Fruit fly (Drosophila melanogaster) whole organism, pupa: ENCODE data around the gene CG11696.
"Not testable (repeated sequence)": the region's sequence is repeated elsewhere in the genome, so short reads cannot be mapped to it uniquely, and the experiment has no call there.

Experiments used
- CG10348 ChIP-seq: fragments of 200-800 bp; sonication (Bioruptor generic); IDR thresholded peaks from 2 replicates; pipeline ENCODE4 v1.3.6; 2022; ENCODE audit warnings: missing biosample characterization, missing genetic modification characterization
- CG12605 ChIP-seq: fragments of 200-800 bp; sonication (Bioruptor generic); IDR thresholded peaks from 2 replicates; pipeline ENCODE4 v1.3.6; 2022; ENCODE audit warnings: missing biosample characterization, missing genetic modification characterization
- CG13204 ChIP-seq: fragments of 200-800 bp; sonication (Bioruptor generic); optimal IDR thresholded peaks from 2 replicates; lab custom pipeline; 2018; ENCODE audit warnings: missing biosample characterization, mild to moderate bottlenecking, missing genetic modification characterization, moderate library complexity
- CG14655 ChIP-seq: fragments of 200-800 bp; sonication (Bioruptor generic); optimal IDR thresholded peaks from 3 replicates; lab custom pipeline; 2017; ENCODE audit warnings: mild to moderate bottlenecking, missing biosample characterization, missing genetic modification reagents, missing genetic modification characterization
- CG15710 ChIP-seq: fragments of 200-800 bp; sonication (Bioruptor generic); optimal IDR thresholded peaks from 2 replicates; lab custom pipeline; 2018; ENCODE audit warnings: missing biosample characterization, mild to moderate bottlenecking, missing genetic modification characterization, moderate library complexity
- CG17806 ChIP-seq: fragments of 200-800 bp; sonication (Bioruptor generic); optimal IDR thresholded peaks from 2 replicates; lab custom pipeline; 2018; ENCODE audit warnings: missing biosample characterization, mild to moderate bottlenecking, missing genetic modification characterization, moderate library complexity
- CG32121 ChIP-seq: fragments of 200-800 bp; sonication (Bioruptor generic); IDR thresholded peaks from 2 replicates; pipeline ENCODE4 v1.3.6; 2022; ENCODE audit warnings: missing biosample characterization, missing genetic modification characterization
- CG34367 ChIP-seq: fragments of 200-800 bp; sonication (Bioruptor generic); optimal IDR thresholded peaks from 2 replicates; lab custom pipeline; 2018; ENCODE audit warnings: missing biosample characterization, mild to moderate bottlenecking, missing genetic modification characterization
- CG4496 ChIP-seq: fragments of 200-800 bp; sonication (Bioruptor generic); IDR thresholded peaks from 3 replicates; pipeline ENCODE4 v1.3.6; 2022; ENCODE audit warnings: missing biosample characterization, missing genetic modification characterization
- CG8159 ChIP-seq: fragments of 200-800 bp; sonication (Bioruptor generic); optimal IDR thresholded peaks from 3 replicates; lab custom pipeline; 2018; ENCODE audit warnings: missing biosample characterization, mild to moderate bottlenecking, missing genetic modification characterization, moderate library complexity
- CG8301 ChIP-seq: fragments of 200-800 bp; sonication (Bioruptor generic); optimal IDR thresholded peaks from 2 replicates; lab custom pipeline; 2018; ENCODE audit warnings: missing biosample characterization, mild to moderate bottlenecking, missing genetic modification characterization
- CG9948 ChIP-seq: fragments of 200-800 bp; sonication (Bioruptor generic); optimal IDR thresholded peaks from 2 replicates; lab custom pipeline; 2018; ENCODE audit warnings: missing biosample characterization, mild to moderate bottlenecking, missing genetic modification characterization, moderate library complexity
- D1 ChIP-seq: fragments of 200-800 bp; sonication (Bioruptor generic); optimal IDR thresholded peaks from 2 replicates; lab custom pipeline; 2018; ENCODE audit warnings: missing biosample characterization, mild to moderate bottlenecking, missing genetic modification characterization, moderate library complexity
- EcR ChIP-seq: fragments of 200-800 bp; sonication (Bioruptor generic); optimal IDR thresholded peaks from 3 replicates; lab custom pipeline; 2019; ENCODE audit warnings: missing biosample characterization, missing genetic modification characterization, mild to moderate bottlenecking, moderate library complexity, missing genetic modification reagents
- Ets98B ChIP-seq: fragments of 200-800 bp; sonication (Bioruptor generic); IDR thresholded peaks from 2 replicates; pipeline ENCODE4 v1.3.6; 2022; ENCODE audit warnings: missing biosample characterization, missing genetic modification characterization
- Pif1A ChIP-seq: fragments of 200-800 bp; sonication (Bioruptor generic); optimal IDR thresholded peaks from 3 replicates; lab custom pipeline; 2016; ENCODE audit warnings: missing biosample characterization, missing genetic modification characterization
- Pif1B ChIP-seq: fragments of 200-800 bp; sonication (Bioruptor generic); optimal IDR thresholded peaks from 3 replicates; lab custom pipeline; 2016; ENCODE audit warnings: missing biosample characterization, missing genetic modification characterization
- Snoo ChIP-seq: fragments of 200-800 bp; sonication (Bioruptor generic); optimal IDR thresholded peaks from 3 replicates; lab custom pipeline; 2017; ENCODE audit warnings: missing biosample characterization, mild to moderate bottlenecking, missing genetic modification characterization, inconsistent platforms
- fd96Ca ChIP-seq: fragments of 200-800 bp; sonication (Bioruptor generic); IDR thresholded peaks from 3 replicates; pipeline ENCODE4 v1.3.6; 2022; ENCODE audit warnings: missing biosample characterization, missing genetic modification characterization
- gl ChIP-seq: fragments of 200-800 bp; sonication (Bioruptor generic); optimal IDR thresholded peaks from 2 replicates; lab custom pipeline; 2018; ENCODE audit warnings: missing biosample characterization, mild to moderate bottlenecking, missing genetic modification characterization
- rn ChIP-seq: fragments of 200-800 bp; sonication (Bioruptor generic); IDR thresholded peaks from 2 replicates; pipeline ENCODE4 v1.3.6; 2022; ENCODE audit warnings: missing biosample characterization, missing genetic modification characterization

The CG11696 gene

dm6 chrX:11578841-11579240, 5.3 kb downstream of the CG11696 start:
- no peak for TF ChIP-seq Pif1B (GFP tag; lab: Kevin White, UChicago)
- no peak for TF ChIP-seq EcR (GFP tag; lab: Kevin White, UChicago)
- no peak for TF ChIP-seq CG15710 (tag; lab: Kevin White, UChicago)
- TF ChIP-seq CG8159 (tag; lab: Kevin White, UChicago): no peak
- no peak for TF ChIP-seq CG4496
- no peak for TF ChIP-seq CG12605 (GFP tag; lab: Robert Waterston, UW)
- no peak for TF ChIP-seq CG10348 (GFP tag; lab: Robert Waterston, UW)
- no peak for TF ChIP-seq CG32121 (GFP tag; lab: Robert Waterston, UW)
- no peak for TF ChIP-seq CG34367 (tag; lab: Kevin White, UChicago)
- TF ChIP-seq CG13204 (GFP tag; lab: Kevin White, UChicago): no peak
- no peak for TF ChIP-seq rn (GFP tag; lab: Robert Waterston, UW)
- TF ChIP-seq gl (tag; lab: Kevin White, UChicago): no peak
- no peak for TF ChIP-seq Snoo (tag; lab: Kevin White, UChicago)
- no peak for TF ChIP-seq CG17806 (tag; lab: Kevin White, UChicago)
- no peak for TF ChIP-seq CG14655 (GFP tag; lab: Kevin White, UChicago)
- TF ChIP-seq CG8301 (tag; lab: Kevin White, UChicago): no peak
- no peak for TF ChIP-seq CG9948 (tag; lab: Kevin White, UChicago)
- no peak for TF ChIP-seq Ets98B (GFP tag; lab: Robert Waterston, UW)
- TF ChIP-seq Pif1A (GFP tag; lab: Kevin White, UChicago): no peak
- no peak for TF ChIP-seq fd96Ca (GFP tag; lab: Robert Waterston, UW)

dm6 chrX:11580200-11580840, 6.8 kb downstream of the CG11696 start, which contains the start of gene nod:
Gene nod (plus strand): TSS chrX:11580772.
- TF ChIP-seq CG9948 (tag; lab: Kevin White, UChicago): peak; percentile 27
- no peak for TF ChIP-seq CG13204 (GFP tag; lab: Kevin White, UChicago)
- TF ChIP-seq CG12605 (GFP tag; lab: Robert Waterston, UW): 0 out of 2 replicates have a peak, but pooled peaks have one; percentile 21
- 0 out of 3 replicates have a peak, but pooled peaks have one; percentile 55 for TF ChIP-seq fd96Ca (GFP tag; lab: Robert Waterston, UW)
- TF ChIP-seq CG34367 (tag; lab: Kevin White, UChicago): peak; percentile 2
- TF ChIP-seq Snoo (tag; lab: Kevin White, UChicago): peak; percentile 31
- peak; percentile 4 for TF ChIP-seq CG8301 (tag; lab: Kevin White, UChicago)
- TF ChIP-seq CG14655 (GFP tag; lab: Kevin White, UChicago): no peak
- peak; percentile 9 for TF ChIP-seq CG15710 (tag; lab: Kevin White, UChicago)
- TF ChIP-seq D1 (tag; lab: Kevin White, UChicago): no peak
- TF ChIP-seq CG17806 (tag; lab: Kevin White, UChicago): peak; percentile 35
- peak; percentile 47; the same call in 1 of the 2 replicates for TF ChIP-seq CG32121 (GFP tag; lab: Robert Waterston, UW)
- TF ChIP-seq gl (tag; lab: Kevin White, UChicago): no peak
- no peak for TF ChIP-seq rn (GFP tag; lab: Robert Waterston, UW)
- TF ChIP-seq Pif1A (GFP tag; lab: Kevin White, UChicago): no peak
- 0 out of 3 replicates have a peak, but pooled peaks have one; percentile 45 for TF ChIP-seq CG4496
- no peak for TF ChIP-seq Pif1B (GFP tag; lab: Kevin White, UChicago)
- TF ChIP-seq CG10348 (GFP tag; lab: Robert Waterston, UW): no peak
- peak; percentile 35 for TF ChIP-seq CG8159 (tag; lab: Kevin White, UChicago)

dm6 chrX:11584075-11584474, 10.5 kb downstream of the CG11696 start, which contains the start of gene pkm:
Gene pkm (minus strand): TSS chrX:11584175.
- TF ChIP-seq CG34367 (tag; lab: Kevin White, UChicago) (no peak), EcR (GFP tag; lab: Kevin White, UChicago) (no peak), CG4496 (no peak), CG14655 (GFP tag; lab: Kevin White, UChicago) (no peak), CG15710 (tag; lab: Kevin White, UChicago) (no peak)
- TF ChIP-seq, all 21 proteins: peak for 0

- not testable (repeated sequence) for TF ChIP-seq CG9948 (tag; lab: Kevin White, UChicago); CG14655 (GFP tag; lab: Kevin White, UChicago); EcR (GFP tag; lab: Kevin White, UChicago)
- TF ChIP-seq, all 21 proteins: peak for 0; not testable (repeated sequence) for 21
These were observed 26.1 kb downstream of the CG11696 start, which contains the start of gene rho-4 for dm6 chrX:11599589-11599988. Gene rho-4 (plus strand): TSS chrX:11599838.

- peak; percentile 63 for TF ChIP-seq Pif1A (GFP tag; lab: Kevin White, UChicago)
- peak; percentile 55 for TF ChIP-seq Pif1B (GFP tag; lab: Kevin White, UChicago)
- no peak for TF ChIP-seq CG8159 (tag; lab: Kevin White, UChicago)
- TF ChIP-seq Ets98B (GFP tag; lab: Robert Waterston, UW): no peak
- peak; percentile 6 for TF ChIP-seq Snoo (tag; lab: Kevin White, UChicago)
- TF ChIP-seq CG14655 (GFP tag; lab: Kevin White, UChicago): no peak
- peak; percentile 27 for TF ChIP-seq CG17806 (tag; lab: Kevin White, UChicago)
- peak; percentile 67 for TF ChIP-seq EcR (GFP tag; lab: Kevin White, UChicago)
- TF ChIP-seq CG4496: peak; percentile 31; the same call in 2 of the 3 replicates
- TF ChIP-seq fd96Ca (GFP tag; lab: Robert Waterston, UW): peak; percentile 49; the same call in 1 of the 3 replicates
- TF ChIP-seq CG12605 (GFP tag; lab: Robert Waterston, UW): no peak; the same call in 1 of the 2 replicates
- peak; percentile 15 for TF ChIP-seq CG8301 (tag; lab: Kevin White, UChicago)
- peak; percentile 25 for TF ChIP-seq CG15710 (tag; lab: Kevin White, UChicago)
- TF ChIP-seq CG13204 (GFP tag; lab: Kevin White, UChicago): no peak
- TF ChIP-seq CG10348 (GFP tag; lab: Robert Waterston, UW): no peak
These were observed 27.3 kb downstream of the CG11696 start for dm6 chrX:11600795-11601358.
